Worm (Caenorhabditis elegans) whole organism, L4 larva: ENCODE results near the gene F53A9.1.

Experiments
- Y5F2A.4 ChIP-seq: fragments of 200-800 bp; sonication (Bioruptor generic); optimal IDR thresholded peaks from 2 replicates; lab custom pipeline; 2018; ENCODE audit warnings: mild to moderate bottlenecking, missing genetic modification characterization, missing compliant biosample characterization
- daf-16 ChIP-seq, 3 experiments: sonication (generic microtip); optimal IDR thresholded peaks; 2 replicates each; lab custom pipeline; 2016 to 2017; ENCODE audit warnings: missing genetic modification characterization in 3 of 3, missing genetic modification reagents in 3 of 3, mild to moderate bottlenecking in 2 of 3, missing compliant biosample characterization in 2 of 3, missing biosample characterization in 1 of 3, moderate library complexity in 1 of 3

ce11 chrX:8723127-8723600 lies 11.8 kb downstream of the F53A9.1 start, which contains the start of gene tnt-2:
- TF ChIP-seq daf-16 (GFP tag; optimal IDR thresholded peaks at IDR 0.05; lab: Kevin White, UChicago) (no peak), daf-16 (tag; optimal IDR thresholded peaks at IDR 0.05; lab: Kevin White, UChicago) (no peak), Y5F2A.4 (GFP tag; lab: Kevin White, UChicago) (no peak)
